Fruit fly (Drosophila melanogaster) whole organism, embryonic: ENCODE results near the gene sun.

ENCODE experiments used
- Awh ChIP-seq: fragments of 200-800 bp; sonication (Bioruptor generic); IDR thresholded peaks from 2 replicates; pipeline ENCODE4, ENCODE4 v1.3.6; 2022; ENCODE audit warnings: missing biosample characterization, missing genetic modification characterization
- CG10543 ChIP-seq: fragments of 200-800 bp; sonication (Bioruptor generic); optimal IDR thresholded peaks from 3 replicates; lab custom pipeline; 2017; ENCODE audit warnings: missing biosample characterization, mild to moderate bottlenecking, missing genetic modification characterization, moderate library complexity
- CG11398 ChIP-seq: fragments of 200-800 bp; sonication (Bioruptor generic); optimal IDR thresholded peaks from 2 replicates; lab custom pipeline; 2016; ENCODE audit warnings: missing biosample characterization, missing genetic modification characterization
- CG11723 ChIP-seq: fragments of 200-800 bp; sonication (Bioruptor generic); optimal IDR thresholded peaks from 2 replicates; lab custom pipeline; 2017; ENCODE audit warnings: missing biosample characterization, mild to moderate bottlenecking, missing genetic modification characterization
- CG14710 ChIP-seq: fragments of 200-800 bp; sonication (Bioruptor generic); optimal IDR thresholded peaks from 3 replicates; lab custom pipeline; 2019; ENCODE audit warnings: missing biosample characterization, mild to moderate bottlenecking, missing genetic modification characterization, moderate library complexity
- CG14965 ChIP-seq: fragments of 200-800 bp; sonication (Bioruptor generic); optimal IDR thresholded peaks from 2 replicates; lab custom pipeline; 2016; ENCODE audit warnings: missing biosample characterization, missing genetic modification characterization, borderline replicate concordance
- CG15073 ChIP-seq: fragments of 200-800 bp; sonication (Bioruptor generic); optimal IDR thresholded peaks from 2 replicates; lab custom pipeline; 2016; ENCODE audit warnings: missing biosample characterization, missing genetic modification characterization
- CG15514 ChIP-seq: fragments of 200-800 bp; sonication (Bioruptor generic); optimal IDR thresholded peaks from 3 replicates; lab custom pipeline; 2017; ENCODE audit warnings: missing biosample characterization, missing genetic modification characterization, mild to moderate bottlenecking, moderate library complexity, missing genetic modification reagents
- CG17385 ChIP-seq: fragments of 200-800 bp; sonication (Bioruptor generic); optimal IDR thresholded peaks from 3 replicates; lab custom pipeline; 2018; ENCODE audit warnings: missing biosample characterization, mild to moderate bottlenecking, missing genetic modification characterization
- CG1832 ChIP-seq: fragments of 200-800 bp; sonication (Bioruptor generic); optimal IDR thresholded peaks from 2 replicates; lab custom pipeline; 2017; ENCODE audit warnings: missing biosample characterization, mild to moderate bottlenecking, missing genetic modification characterization, inconsistent platforms
- CG2199 ChIP-seq: fragments of 200-800 bp; sonication (Bioruptor generic); IDR thresholded peaks from 3 replicates; pipeline ENCODE4 v1.3.6; 2022; ENCODE audit warnings: missing biosample characterization, missing genetic modification characterization
- CG2712 ChIP-seq: fragments of 200-800 bp; optimal IDR thresholded peaks from 3 replicates; lab custom pipeline; 2019; ENCODE audit warnings: missing biosample characterization, mild to moderate bottlenecking, missing genetic modification characterization, moderate library complexity
- CG3726 ChIP-seq: fragments of 200-800 bp; sonication (Bioruptor generic); IDR thresholded peaks from 3 replicates; pipeline ENCODE4, ENCODE4 v1.3.6; 2022; ENCODE audit warnings: missing biosample characterization, missing genetic modification characterization
- CG3995 ChIP-seq: fragments of 200-800 bp; sonication (Bioruptor generic); optimal IDR thresholded peaks from 3 replicates; lab custom pipeline; 2016; ENCODE audit warnings: missing biosample characterization, missing genetic modification characterization
- CG6765 ChIP-seq: fragments of 200-800 bp; sonication (Bioruptor generic); optimal IDR thresholded peaks from 3 replicates; lab custom pipeline; 2017; ENCODE audit warnings: missing biosample characterization, mild to moderate bottlenecking, missing genetic modification characterization
- CG6854 ChIP-seq: fragments of 200-800 bp; sonication (Bioruptor generic); optimal IDR thresholded peaks from 3 replicates; lab custom pipeline; 2017; ENCODE audit warnings: missing biosample characterization, mild to moderate bottlenecking, missing genetic modification characterization
- CG7556 ChIP-seq: fragments of 200-800 bp; sonication (Bioruptor generic); optimal IDR thresholded peaks from 2 replicates; lab custom pipeline; 2017; ENCODE audit warnings: missing biosample characterization, mild to moderate bottlenecking, missing genetic modification characterization
- CG8924 ChIP-seq: fragments of 200-800 bp; optimal IDR thresholded peaks from 3 replicates; lab custom pipeline; 2019; ENCODE audit warnings: missing biosample characterization, mild to moderate bottlenecking, missing genetic modification characterization, moderate library complexity
- CG9727 ChIP-seq: fragments of 200-800 bp; sonication (Bioruptor generic); optimal IDR thresholded peaks from 3 replicates; lab custom pipeline; 2017; ENCODE audit warnings: missing biosample characterization, mild to moderate bottlenecking, missing genetic modification characterization
- CkIIα-i1 ChIP-seq: fragments of 200-800 bp; sonication (Bioruptor generic); IDR thresholded peaks from 2 replicates; pipeline ENCODE4 v1.3.6; 2022; ENCODE audit warnings: missing biosample characterization, missing genetic modification characterization
- D19A ChIP-seq: fragments of 200-800 bp; optimal IDR thresholded peaks from 3 replicates; lab custom pipeline; 2019; ENCODE audit warnings: missing biosample characterization, mild to moderate bottlenecking, missing genetic modification characterization, moderate library complexity
- Dbx ChIP-seq: fragments of 200-800 bp; sonication (Bioruptor generic); IDR thresholded peaks from 3 replicates; pipeline ENCODE4 v1.3.6; 2022; ENCODE audit warnings: missing biosample characterization, missing genetic modification characterization
- E2f2 ChIP-seq: fragments of 200-800 bp; sonication (Bioruptor generic); IDR thresholded peaks from 2 replicates; pipeline ENCODE4 v1.3.6; 2022; ENCODE audit warnings: missing biosample characterization, missing genetic modification characterization
- GATAe ChIP-seq: fragments of 200-800 bp; sonication (Bioruptor generic); conservative IDR thresholded peaks from 2 replicates; pipeline ENCODE4 v1.3.6; 2022; ENCODE audit warnings: missing biosample characterization, missing genetic modification characterization
- Hmr ChIP-seq: fragments of 200-800 bp; sonication (Bioruptor generic); optimal IDR thresholded peaks from 3 replicates; lab custom pipeline; 2017; ENCODE audit warnings: mild to moderate bottlenecking, missing biosample characterization, missing genetic modification reagents, missing genetic modification characterization
- Jarid2 ChIP-seq: fragments of 200-800 bp; sonication (Bioruptor generic); optimal IDR thresholded peaks from 3 replicates; lab custom pipeline; 2017; ENCODE audit warnings: mild to moderate bottlenecking, missing biosample characterization, missing genetic modification reagents, missing genetic modification characterization
- Lhr ChIP-seq: fragments of 200-800 bp; sonication (Bioruptor generic); optimal IDR thresholded peaks from 3 replicates; lab custom pipeline; 2017; ENCODE audit warnings: mild to moderate bottlenecking, missing biosample characterization, missing genetic modification reagents, missing genetic modification characterization
- Med ChIP-seq: fragments of 200-800 bp; sonication (Bioruptor generic); peaks from one replicate; lab custom pipeline; 2016; ENCODE audit warnings: missing biosample characterization, missing genetic modification characterization, mild to moderate bottlenecking, inconsistent platforms, moderate library complexity
- Neu2 ChIP-seq: fragments of 200-800 bp; sonication (Bioruptor generic); optimal IDR thresholded peaks from 3 replicates; lab custom pipeline; 2016; ENCODE audit warnings: missing biosample characterization, missing genetic modification characterization, borderline replicate concordance
- Nf-YB ChIP-seq: fragments of 200-800 bp; sonication (Bioruptor generic); optimal IDR thresholded peaks from 3 replicates; lab custom pipeline; 2019; ENCODE audit warnings: missing biosample characterization, mild to moderate bottlenecking, missing genetic modification characterization, moderate library complexity
- Ptx1 ChIP-seq: fragments of 200-800 bp; sonication (Bioruptor generic); IDR thresholded peaks from 2 replicates; pipeline ENCODE4 v1.3.6; 2022; ENCODE audit warnings: missing biosample characterization, missing genetic modification characterization
- Sox100B ChIP-seq: fragments of 200-800 bp; sonication (Bioruptor generic); optimal IDR thresholded peaks from 3 replicates; lab custom pipeline; 2018; ENCODE audit warnings: missing biosample characterization, mild to moderate bottlenecking, missing genetic modification characterization
- Xrp1 ChIP-seq: fragments of 200-800 bp; sonication (Bioruptor generic); IDR thresholded peaks from 2 replicates; pipeline ENCODE4 v1.3.6; 2022; ENCODE audit warnings: missing biosample characterization, missing genetic modification characterization
- amos ChIP-seq: fragments of 200-800 bp; sonication (Bioruptor generic); IDR thresholded peaks from 2 replicates; pipeline ENCODE4 v1.3.6; 2022; ENCODE audit warnings: missing biosample characterization, missing genetic modification characterization; ENCODE audit not compliant: partially characterized antibody
- dimm ChIP-seq: fragments of 200-800 bp; sonication (Bioruptor generic); IDR thresholded peaks from 2 replicates; pipeline ENCODE4 v1.3.6; 2022; ENCODE audit warnings: missing biosample characterization, missing genetic modification characterization
- emc ChIP-seq: fragments of 200-800 bp; sonication (Bioruptor generic); optimal IDR thresholded peaks from 2 replicates; lab custom pipeline; 2016; ENCODE audit warnings: missing biosample characterization, missing genetic modification characterization
- ewg ChIP-seq: fragments of 200-800 bp; sonication (Bioruptor generic); optimal IDR thresholded peaks from 3 replicates; lab custom pipeline; 2017; ENCODE audit warnings: mild to moderate bottlenecking, missing biosample characterization, missing genetic modification reagents, missing genetic modification characterization
- gce ChIP-seq: fragments of 200-800 bp; sonication (Bioruptor generic); IDR thresholded peaks from 3 replicates; pipeline ENCODE4 v1.3.6; 2022; ENCODE audit warnings: missing biosample characterization, missing genetic modification characterization
- kni ChIP-seq: fragments of 200-800 bp; sonication (Bioruptor generic); optimal IDR thresholded peaks from 3 replicates; lab custom pipeline; 2017; ENCODE audit warnings: mild to moderate bottlenecking, missing biosample characterization, missing genetic modification reagents, missing genetic modification characterization
- mam ChIP-seq: fragments of 200-800 bp; sonication (Bioruptor generic); optimal IDR thresholded peaks from 3 replicates; lab custom pipeline; 2016; ENCODE audit warnings: missing biosample characterization, missing genetic modification characterization
- oc ChIP-seq: fragments of 200-800 bp; sonication (Bioruptor generic); optimal IDR thresholded peaks from 2 replicates; lab custom pipeline; 2018; ENCODE audit warnings: missing biosample characterization, mild to moderate bottlenecking, missing genetic modification characterization, moderate library complexity
- pfk ChIP-seq: fragments of 200-800 bp; sonication (Bioruptor generic); optimal IDR thresholded peaks from 2 replicates; lab custom pipeline; 2018; ENCODE audit warnings: missing biosample characterization, mild to moderate bottlenecking, missing genetic modification characterization, moderate library complexity
- psq ChIP-seq: fragments of 200-800 bp; sonication (Bioruptor generic); optimal IDR thresholded peaks from 2 replicates; lab custom pipeline; 2017; ENCODE audit warnings: missing biosample characterization, missing genetic modification characterization
- repo ChIP-seq: fragments of 200-800 bp; sonication (Bioruptor generic); optimal IDR thresholded peaks from 2 replicates; lab custom pipeline; 2016; ENCODE audit warnings: missing biosample characterization, missing genetic modification characterization
- row ChIP-seq: fragments of 200-800 bp; sonication (Bioruptor generic); IDR thresholded peaks from 3 replicates; pipeline ENCODE4 v1.3.6; 2022; ENCODE audit warnings: missing biosample characterization, missing genetic modification characterization
- ssp ChIP-seq: fragments of 200-800 bp; sonication (Bioruptor generic); IDR thresholded peaks from 2 replicates; pipeline ENCODE4 v1.3.6; 2022; ENCODE audit warnings: missing biosample characterization, missing genetic modification characterization
- toy ChIP-seq: fragments of 200-800 bp; sonication (Bioruptor generic); IDR thresholded peaks from 2 replicates; pipeline ENCODE4 v1.3.6; 2022; ENCODE audit warnings: missing biosample characterization, missing genetic modification characterization
- yki ChIP-seq: fragments of >200 bp; optimal IDR thresholded peaks from 3 replicates; lab custom pipeline; 2018
- zf30C ChIP-seq: fragments of 200-800 bp; sonication (Bioruptor generic); optimal IDR thresholded peaks from 3 replicates; lab custom pipeline; 2018; ENCODE audit warnings: missing biosample characterization, mild to moderate bottlenecking, missing genetic modification characterization

Gene sun

dm6 chrX:15889780-15890608 lies 40.9 kb upstream of the sun start, which contains the start of the genes MSBP and CG15916:
MSBP (minus strand) TSS chrX:15890109.
CG15916 (plus strand) TSS chrX:15890589.
- TF ChIP-seq Med (GFP tag; lab: Kevin White, UChicago) (peak; percentile 53), CG6854 (GFP tag; lab: Kevin White, UChicago) (no peak), GATAe (GFP tag; lab: Robert Waterston, UW) (no peak), Awh (GFP tag; lab: Robert Waterston, UW) (no peak), Lhr (GFP tag; lab: Kevin White, UChicago) (peak; percentile 29), CG1832 (no peak), CG2712 (tag; lab: Kevin White, UChicago) (peak; percentile 41), Nf-YB (no peak), CG15514 (GFP tag; lab: Kevin White, UChicago) (peak; percentile 34), zf30C (no peak), CG3995 (GFP tag; lab: Kevin White, UChicago) (peak; percentile 76), Dbx (GFP tag; lab: Robert Waterston, UW) (no peak), CG11398 (GFP tag; lab: Kevin White, UChicago) (no peak), gce (GFP tag; lab: Robert Waterston, UW) (no peak), CG10543 (GFP tag; lab: Kevin White, UChicago) (no peak), CG17385 (GFP tag; lab: Kevin White, UChicago) (no peak), E2f2 (no peak), Xrp1 (GFP tag; lab: Robert Waterston, UW) (peak; percentile 32; the same call in 1 of the 2 replicates), D19A (tag; lab: Kevin White, UChicago) (peak; percentile 1), amos (GFP tag; lab: Robert Waterston, UW) (0 out of 2 replicates have a peak, but pooled peaks have one; percentile 24), CG3726 (GFP tag; lab: Robert Waterston, UW) (no peak), CG14965 (GFP tag; lab: Kevin White, UChicago) (no peak), ewg (GFP tag; lab: Kevin White, UChicago) (peak; percentile 3), CG9727 (GFP tag; lab: Kevin White, UChicago) (peak; percentile 41), oc (tag; lab: Kevin White, UChicago) (no peak), yki (no peak), CkIIα-i1 (GFP tag; lab: Robert Waterston, UW) (no peak), CG7556 (GFP tag; lab: Kevin White, UChicago) (peak; percentile 2), ssp (GFP tag; lab: Robert Waterston, UW) (peak; percentile 93), CG15073 (GFP tag; lab: Kevin White, UChicago) (no peak), CG8924 (peak; percentile 27), row (GFP tag; lab: Robert Waterston, UW) (peak; percentile 64), CG14710 (tag; lab: Kevin White, UChicago) (peak; percentile 66), mam (GFP tag; lab: Kevin White, UChicago) (no peak), emc (GFP tag; lab: Kevin White, UChicago) (no peak), Sox100B (peak; percentile 21), Neu2 (no peak), toy (GFP tag; lab: Robert Waterston, UW) (no peak), pfk (GFP tag; lab: Kevin White, UChicago) (peak; percentile 76), CG11723 (GFP tag; lab: Kevin White, UChicago) (peak; percentile 61), Hmr (GFP tag; lab: Kevin White, UChicago) (peak; percentile 32), dimm (GFP tag; lab: Robert Waterston, UW) (no peak), Jarid2 (GFP tag; lab: Kevin White, UChicago) (no peak), CG2199 (GFP tag; lab: Robert Waterston, UW) (no peak), psq (GFP tag; lab: Kevin White, UChicago) (no peak), repo (GFP tag; lab: Kevin White, UChicago) (no peak), CG6765 (GFP tag; lab: Kevin White, UChicago) (no peak), Ptx1 (GFP tag; lab: Robert Waterston, UW) (peak; percentile 27; the same call in 1 of the 2 replicates), kni (GFP tag; lab: Kevin White, UChicago) (no peak)
